Worm (Caenorhabditis elegans) whole organism, L4/young adult: Measurements from ENCODE around the gene vps-54.

Experiments
- W03F9.2 ChIP-seq: fragments of 150-350 bp; optimal IDR thresholded peaks from 2 replicates; lab custom pipeline; 2014; ENCODE audit warnings: missing biosample characterization, missing genetic modification characterization
- him-1 ChIP-seq: sonication (generic microtip); optimal IDR thresholded peaks from 2 replicates; lab custom pipeline; 2016; ENCODE audit warnings: missing genotype, missing genetic modification reagents, missing genetic modification characterization, missing compliant biosample characterization

DNA sequence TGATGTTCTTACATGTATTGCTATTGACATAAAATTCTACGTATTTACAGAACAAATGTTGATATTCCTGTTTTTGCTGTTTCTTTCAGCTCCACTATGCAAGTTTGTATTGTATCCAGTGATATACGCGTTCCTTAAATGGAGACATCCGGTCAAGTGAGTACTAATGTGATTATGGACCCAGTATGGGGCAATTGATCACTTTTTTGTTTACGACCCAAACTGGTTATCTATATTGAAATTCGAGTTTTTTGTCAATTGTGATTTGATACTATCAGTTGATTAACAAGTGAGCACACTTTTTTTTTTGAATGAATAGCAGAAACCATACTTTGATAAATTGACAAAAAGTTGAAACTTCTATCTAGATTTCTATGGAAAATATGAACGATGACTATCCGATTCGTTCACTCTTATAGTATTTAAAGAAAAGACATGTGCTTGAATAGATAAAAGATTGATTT lies 5.7 kb upstream of the vps-54 start, which contains the start of gene T21C9.6:
- TF ChIP-seq him-1 (tag; lab: Kevin White, UChicago) (no peak), W03F9.2 (tag; lab: Kevin White, UChicago) (no peak)
